Worm (Caenorhabditis elegans): Measurements from ENCODE around the gene taf-3.

DNA sequence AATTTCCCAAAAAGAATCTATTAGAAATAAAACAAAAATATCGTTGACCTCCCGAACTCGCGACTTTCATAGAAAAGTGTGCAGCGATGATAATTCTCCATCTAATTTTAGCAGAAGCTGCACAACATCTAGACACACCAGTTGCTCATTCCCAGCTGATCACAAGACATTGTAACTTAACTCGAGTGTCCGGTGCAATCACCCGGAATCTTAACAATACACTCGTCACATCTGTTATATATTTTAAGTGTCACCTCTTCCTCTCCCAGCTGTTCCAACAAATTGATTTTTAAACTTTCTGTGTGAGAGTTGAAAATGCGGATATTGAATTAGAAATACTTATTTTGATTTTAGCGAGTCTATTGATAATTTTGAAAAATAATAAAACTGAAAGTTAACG is 10.9 kb upstream of the taf-3 start:
- TF ChIP-seq nhr-12 (tag; optimal IDR thresholded peaks at IDR 0.05) (no peak), aly-2 (tag; optimal IDR thresholded peaks at IDR 0.05) (no peak), nhr-77 (tag; optimal IDR thresholded peaks at IDR 0.05) (no peak), mab-5 (tag; optimal IDR thresholded peaks at IDR 0.05) (no peak), ztf-11 (tag; optimal IDR thresholded peaks at IDR 0.05) (no peak), unc-55 (GFP tag; optimal IDR thresholded peaks at IDR 0.05) (no peak), unc-62 (GFP tag; optimal IDR thresholded peaks at IDR 0.05) (no peak), nhr-237 (tag; optimal IDR thresholded peaks at IDR 0.05) (no peak), ceh-16 (tag; optimal IDR thresholded peaks at IDR 0.05) (no peak), nhr-11 (tag; optimal IDR thresholded peaks at IDR 0.05) (no peak)

Measured in whole organism, L2 larva.